Fruit fly (Drosophila melanogaster): ENCODE data around the gene CG13733.

DNA sequence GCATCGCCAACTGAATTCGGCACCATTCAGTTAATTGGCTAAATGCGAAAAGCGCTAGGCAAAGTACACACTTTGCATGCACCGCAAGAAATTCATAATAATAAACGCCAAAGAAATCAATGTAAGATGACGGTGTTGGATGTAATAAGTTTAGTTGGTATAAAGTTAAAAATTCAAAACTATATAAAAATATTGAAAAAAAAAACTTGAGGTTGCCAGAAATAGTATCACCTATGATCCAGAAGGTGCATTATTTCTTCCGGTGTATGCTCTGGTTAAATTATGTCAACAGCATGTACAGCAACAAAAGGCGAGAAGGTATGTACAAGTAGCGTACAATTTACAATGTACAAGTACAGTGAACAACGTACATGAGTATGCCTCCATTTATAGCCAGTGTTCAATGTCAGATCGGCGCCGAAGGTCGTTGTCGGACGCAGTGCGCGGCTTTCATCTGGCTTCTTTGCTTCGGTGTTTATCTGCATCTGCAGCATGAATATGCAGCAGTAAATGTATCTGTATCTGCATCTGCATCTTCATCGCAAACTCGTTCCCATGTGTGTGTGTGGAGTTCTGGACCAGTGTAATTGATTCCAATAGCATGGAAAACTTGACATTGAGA lies 18.3 kb upstream of the CG13733 start:
- TF ChIP-seq Dll (optimal IDR thresholded peaks at IDR 0.05) (no peak), pan (optimal IDR thresholded peaks at IDR 0.05) (no peak), psq (optimal IDR thresholded peaks at IDR 0.05) (no peak), CG8478 (optimal IDR thresholded peaks at IDR 0.05) (no peak), usp (GFP tag; optimal IDR thresholded peaks at IDR 0.05) (no peak)
